Fruit fly (Drosophila melanogaster): ENCODE data around the gene CG4476.

dm6 chr3L:9236548-9236947 lies 24.9 kb downstream of the CG4476 start, which contains the start of gene CG4483:
- TF ChIP-seq CG32121 (GFP tag; IDR thresholded peaks at IDR 0.05) = no peak
- no peak for TF ChIP-seq CG14655 (GFP tag; optimal IDR thresholded peaks at IDR 0.05)

Measured in whole organism, pupa.